Worm (Caenorhabditis elegans): ENCODE results near the gene Y11D7A.10.

- TF ChIP-seq jun-1 (tag; optimal IDR thresholded peaks at IDR 0.05) (no peak), fkh-10 (GFP tag; optimal IDR thresholded peaks at IDR 0.05) (no peak), nhr-76 (tag; optimal IDR thresholded peaks at IDR 0.05) (no peak), nhr-11 (tag; optimal IDR thresholded peaks at IDR 0.05) (no peak), nhr-28 (tag; optimal IDR thresholded peaks at IDR 0.05) (no peak), pqm-1 (tag; optimal IDR thresholded peaks at IDR 0.05) (no peak), zag-1 (tag; optimal IDR thresholded peaks at IDR 0.05) (no peak), nfya-1 (tag; optimal IDR thresholded peaks at IDR 0.05; ENCODE audit: insufficient read depth) (no peak), ztf-4 (tag; optimal IDR thresholded peaks at IDR 0.05) (no peak), daf-12 (tag; optimal IDR thresholded peaks at IDR 0.05) (no peak)
These were observed 9.3 kb upstream of the Y11D7A.10 start for ce11 chrIV:9268916-9269315.

Data from whole organism, L3 larva.